Worm (Caenorhabditis elegans): Measurements from ENCODE around the gene mec-18.

Gene mec-18

DNA sequence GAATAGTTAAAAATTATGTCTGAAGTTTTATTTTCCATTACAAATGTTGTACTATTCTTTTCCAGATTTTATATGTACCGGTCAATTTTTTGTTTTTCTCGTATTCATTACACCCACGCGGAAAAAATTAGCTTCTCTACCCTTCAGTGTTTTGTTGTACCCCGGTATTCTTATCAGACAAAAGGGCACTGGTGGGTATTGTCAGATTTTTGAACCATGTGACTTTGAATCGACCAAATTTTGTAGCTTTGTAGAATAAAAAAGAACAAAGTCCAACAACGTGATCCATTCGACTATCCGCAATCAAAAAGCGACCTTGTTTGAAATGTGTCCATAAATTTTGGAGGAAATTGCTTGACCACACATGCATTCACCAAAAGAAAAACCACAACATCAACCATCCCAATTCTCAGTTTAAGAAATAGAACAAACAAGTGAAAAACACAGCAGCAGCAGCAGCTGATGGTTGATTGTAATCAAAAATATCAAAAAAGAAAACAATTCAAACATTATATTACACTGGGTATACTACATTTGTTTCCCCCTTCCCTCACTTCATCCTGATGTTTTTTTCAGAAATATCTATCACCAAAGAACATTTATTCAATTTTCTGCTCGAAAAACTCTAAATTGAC, 29.4 kb downstream of the mec-18 start:
- TF ChIP-seq lin-14 (GFP tag; optimal IDR thresholded peaks at IDR 0.05) = peak; percentile 48
- no peak for TF ChIP-seq swsn-7 (tag; optimal IDR thresholded peaks at IDR 0.05)
- TF ChIP-seq ama-1 (optimal IDR thresholded peaks at IDR 0.05) = no peak
- no peak for TF ChIP-seq nhr-237 (tag; optimal IDR thresholded peaks at IDR 0.05)
- peak; percentile 49 for TF ChIP-seq nhr-71 (tag; optimal IDR thresholded peaks at IDR 0.05)
- TF ChIP-seq nhr-76 (tag; optimal IDR thresholded peaks at IDR 0.05) = no peak
- TF ChIP-seq mdl-1 (tag; optimal IDR thresholded peaks at IDR 0.05) = peak in 1 of 2 experiments; percentile 83
- TF ChIP-seq xbp-1 (tag; optimal IDR thresholded peaks at IDR 0.05) = no peak
- TF ChIP-seq lsy-2 (tag; optimal IDR thresholded peaks at IDR 0.05) = peak in 1 of 2 experiments; percentile 32
- TF ChIP-seq efl-1 (optimal IDR thresholded peaks at IDR 0.05) = no peak
- no peak for TF ChIP-seq efl-1 (GFP tag; optimal IDR thresholded peaks at IDR 0.05 in 1 of 2)
- peak; percentile 61 for TF ChIP-seq elt-2 (tag; optimal IDR thresholded peaks at IDR 0.05)
- no peak for TF ChIP-seq mep-1 (tag; optimal IDR thresholded peaks at IDR 0.05)
- no peak for TF ChIP-seq lin-15B (tag; optimal IDR thresholded peaks at IDR 0.05)
- TF ChIP-seq snu-23 (GFP tag; optimal IDR thresholded peaks at IDR 0.05) = peak; percentile 10
- no peak for TF ChIP-seq aly-2 (tag; optimal IDR thresholded peaks at IDR 0.05)
- no peak for TF ChIP-seq pag-3 (tag; optimal IDR thresholded peaks at IDR 0.05; ENCODE audit: borderline replicate concordance, insufficient read depth)
- TF ChIP-seq mef-2 (tag; optimal IDR thresholded peaks at IDR 0.05) = no peak
- TF ChIP-seq nhr-90 (tag; optimal IDR thresholded peaks at IDR 0.05; ENCODE audit: poor library complexity) = peak; percentile 35
- TF ChIP-seq C16A3.4 (tag; optimal IDR thresholded peaks at IDR 0.05) = no peak
- TF ChIP-seq ztf-11 (tag; optimal IDR thresholded peaks at IDR 0.05) = no peak
- TF ChIP-seq nhr-85 (tag) = peak; percentile 82
- no peak for TF ChIP-seq nhr-47 (tag; optimal IDR thresholded peaks at IDR 0.05)
- TF ChIP-seq lin-35 (GFP tag; optimal IDR thresholded peaks at IDR 0.05) = peak in 1 of 2 experiments; percentile 56
- TF ChIP-seq unc-98 (GFP tag; IDR thresholded peaks at IDR 0.05) = no peak
- TF ChIP-seq pqm-1 (tag; optimal IDR thresholded peaks at IDR 0.05) = no peak
- TF ChIP-seq elt-3 (tag; optimal IDR thresholded peaks at IDR 0.05) = peak in 2 of 6 experiments; percentile 48 to 64
- TF ChIP-seq fkh-8 (tag; optimal IDR thresholded peaks at IDR 0.05) = no peak
- TF ChIP-seq ceh-82 (tag; optimal IDR thresholded peaks at IDR 0.05) = no peak
- no peak for TF ChIP-seq skn-1 (tag; optimal IDR thresholded peaks at IDR 0.05)
- no peak for TF ChIP-seq dsc-1 (tag; optimal IDR thresholded peaks at IDR 0.05)
- TF ChIP-seq ces-1 (GFP tag; optimal IDR thresholded peaks at IDR 0.05) = no peak
- no peak for TF ChIP-seq grh-1 (GFP tag; IDR thresholded peaks at IDR 0.05)
- TF ChIP-seq nhr-20 (tag; optimal IDR thresholded peaks at IDR 0.05) = peak; percentile 44
- peak; percentile 40 for TF ChIP-seq blmp-1 (tag; optimal IDR thresholded peaks at IDR 0.05)
- no peak for TF ChIP-seq mab-9 (GFP tag; IDR thresholded peaks at IDR 0.05)
- TF ChIP-seq nhr-19 (GFP tag; conservative IDR thresholded peaks at IDR 0.05) = peak; percentile 30
- no peak for TF ChIP-seq nhr-11 (tag; optimal IDR thresholded peaks at IDR 0.05)
- no peak for TF ChIP-seq egl-27 (tag; optimal IDR thresholded peaks at IDR 0.05)
- TF ChIP-seq snpc-4 (tag; optimal IDR thresholded peaks at IDR 0.05) = no peak

DNA sequence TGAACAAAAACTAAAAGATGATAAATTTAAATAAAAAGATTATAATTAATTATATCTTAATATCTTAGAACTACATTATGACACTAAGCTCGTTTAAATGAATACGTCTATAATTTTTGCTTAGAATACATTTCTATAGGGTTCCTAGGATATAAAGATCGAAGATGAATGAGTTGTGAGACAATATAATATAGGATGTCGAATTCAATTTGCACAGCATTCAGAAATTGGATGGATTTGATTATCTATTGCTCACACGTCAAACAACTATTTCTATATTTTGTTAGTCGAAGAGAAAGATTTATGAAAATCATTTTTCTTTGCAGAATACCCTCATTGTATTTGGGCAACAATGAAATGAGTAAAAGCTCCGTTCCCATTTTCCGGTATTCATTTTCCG, 35.0 kb downstream of the mec-18 start:
- TF ChIP-seq fkh-10 (GFP tag; optimal IDR thresholded peaks at IDR 0.05) = peak; percentile 43
- TF ChIP-seq nhr-76 (tag; optimal IDR thresholded peaks at IDR 0.05) = no peak
- peak; percentile 26 for TF ChIP-seq lin-14 (GFP tag; optimal IDR thresholded peaks at IDR 0.05)

DNA sequence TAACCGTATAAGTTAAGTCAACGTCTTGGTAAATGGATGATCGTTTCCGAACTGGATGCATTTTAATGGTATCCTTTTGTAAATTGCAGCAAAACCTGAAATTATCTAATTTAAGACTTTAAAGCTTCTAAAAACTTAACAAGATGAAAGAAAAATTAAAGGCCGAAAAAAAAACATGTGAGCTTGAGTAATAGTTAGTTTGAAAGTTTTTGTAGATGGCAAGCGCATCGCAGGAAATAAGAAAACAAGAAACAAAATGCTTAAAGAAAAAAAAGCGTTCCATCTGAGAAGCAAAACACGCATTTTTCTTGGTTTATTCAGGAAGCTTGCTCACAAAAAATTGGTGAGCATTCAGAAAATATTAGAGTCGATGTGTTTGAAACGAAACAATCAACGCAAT, 38.3 kb downstream of the mec-18 start, which contains the start of gene rab-37:
rab-37 (minus strand) TSS at position 101 of the 400 bp plus-strand sequence.
- TF ChIP-seq tlp-1 (tag; optimal IDR thresholded peaks at IDR 0.05) = no peak
- no peak for TF ChIP-seq lin-15B (tag; optimal IDR thresholded peaks at IDR 0.05)
- no peak for TF ChIP-seq pqm-1 (tag; optimal IDR thresholded peaks at IDR 0.05)
- TF ChIP-seq unc-98 (GFP tag; IDR thresholded peaks at IDR 0.05) = no peak
- no peak for TF ChIP-seq dsc-1 (tag; optimal IDR thresholded peaks at IDR 0.05)
- TF ChIP-seq zag-1 (tag; optimal IDR thresholded peaks at IDR 0.05) = no peak

Measured in whole organism, L1 larva.